Worm (Caenorhabditis elegans) whole organism, young adult: ENCODE results near the gene cnt-2.

Experiments
- B0019.2 ChIP-seq: fragments of 200-800 bp; sonication (Bioruptor generic); conservative IDR thresholded peaks from 2 replicates; pipeline ENCODE4 v1.3.6; 2022; ENCODE audit warnings: missing genetic modification reagents, missing genetic modification characterization, missing compliant biosample characterization
- C17E4.6 ChIP-seq: fragments of 200-800 bp; sonication (Bioruptor generic); IDR thresholded peaks from 2 replicates; pipeline ENCODE4 v1.3.6; 2022; ENCODE audit warnings: missing genetic modification reagents, missing genetic modification characterization, missing compliant biosample characterization
- F10E7.11 ChIP-seq: sonication (generic microtip); optimal IDR thresholded peaks from 2 replicates; lab custom pipeline; 2017; ENCODE audit warnings: mild to moderate bottlenecking, missing genetic modification characterization, moderate library complexity, missing compliant biosample characterization
- F37B4.10 ChIP-seq: fragments of 200-800 bp; sonication (Bioruptor generic); IDR thresholded peaks from 2 replicates; pipeline ENCODE4 v1.3.6; 2022; ENCODE audit warnings: missing genetic modification characterization, missing compliant biosample characterization
- F39B2.1 ChIP-seq: fragments of 200-800 bp; sonication (Bioruptor generic); IDR thresholded peaks from 2 replicates; pipeline ENCODE4 v1.3.6; 2022; ENCODE audit warnings: missing genetic modification reagents, missing genetic modification characterization, missing compliant biosample characterization
- F49E8.2 ChIP-seq: sonication (generic microtip); optimal IDR thresholded peaks from 3 replicates; lab custom pipeline; 2017; ENCODE audit warnings: missing genetic modification characterization, mild to moderate bottlenecking, missing compliant biosample characterization, antibody characterized with exemption, moderate library complexity; ENCODE audit not compliant: insufficient read depth
- F57A8.1 ChIP-seq: fragments of 200-800 bp; sonication (Bioruptor generic); optimal IDR thresholded peaks from 2 replicates; lab custom pipeline; 2018; ENCODE audit warnings: mild to moderate bottlenecking, missing genetic modification characterization, moderate library complexity, missing compliant biosample characterization
- T26A5.8 ChIP-seq: sonication (generic microtip); optimal IDR thresholded peaks from 2 replicates; lab custom pipeline; 2016; ENCODE audit warnings: missing genetic modification characterization, missing compliant biosample characterization
- Y53G8AR.9 ChIP-seq: fragments of 200-800 bp; sonication (Bioruptor generic); conservative IDR thresholded peaks from 2 replicates; pipeline ENCODE4 v1.3.6; 2022; ENCODE audit warnings: missing genetic modification reagents, missing genetic modification characterization, missing compliant biosample characterization
- Y56A3A.18 ChIP-seq: fragments of 200-800 bp; sonication (Bioruptor generic); IDR thresholded peaks from 2 replicates; pipeline ENCODE4 v1.3.6; 2022; ENCODE audit warnings: missing genetic modification reagents, missing genetic modification characterization, missing compliant biosample characterization
- ZK185.1 ChIP-seq: sonication (generic microtip); optimal IDR thresholded peaks from 2 replicates; lab custom pipeline; 2016; ENCODE audit warnings: mild to moderate bottlenecking, missing genetic modification characterization, missing compliant biosample characterization; ENCODE audit not compliant: poor library complexity, severe bottlenecking
- ama-1 ChIP-seq, 3 experiments: fragments of 150-350 bp in 1 of 3; sonication (generic microtip) in 2 of 3; optimal IDR thresholded peaks; 2 replicates each; lab custom pipeline; 2014 to 2018; ENCODE audit warnings: missing biosample characterization in 2 of 3, missing genetic modification characterization in 2 of 3, missing genetic modification reagents in 2 of 3
- atf-7 ChIP-seq: sonication (generic microtip); optimal IDR thresholded peaks from 2 replicates; lab custom pipeline; 2017; ENCODE audit warnings: mild to moderate bottlenecking, missing genetic modification characterization, missing compliant biosample characterization
- attf-3 ChIP-seq: fragments of 200-800 bp; sonication (Bioruptor generic); conservative IDR thresholded peaks from 2 replicates; pipeline ENCODE4 v1.3.6; 2022; ENCODE audit warnings: missing genetic modification reagents, missing genetic modification characterization, missing compliant biosample characterization
- cebp-2 ChIP-seq: fragments of 200-800 bp; sonication (Bioruptor generic); IDR thresholded peaks from 2 replicates; pipeline ENCODE4 v1.3.6; 2022; ENCODE audit warnings: missing genetic modification characterization, missing compliant biosample characterization
- die-1 ChIP-seq: sonication (generic microtip); optimal IDR thresholded peaks from 2 replicates; lab custom pipeline; 2016; ENCODE audit warnings: missing genotype, mild to moderate bottlenecking, missing genetic modification characterization, missing compliant biosample characterization
- dpff-1 ChIP-seq: sonication (generic microtip); optimal IDR thresholded peaks from 2 replicates; lab custom pipeline; 2017; ENCODE audit warnings: mild to moderate bottlenecking, missing genetic modification characterization, missing compliant biosample characterization
- egl-44 ChIP-seq: fragments of 200-800 bp; sonication (Bioruptor generic); IDR thresholded peaks from 2 replicates; pipeline ENCODE4 v1.3.6; 2022; ENCODE audit warnings: missing genetic modification reagents, missing genetic modification characterization, missing compliant biosample characterization
- ets-4 ChIP-seq: fragments of 200-800 bp; sonication (Bioruptor generic); optimal IDR thresholded peaks from 2 replicates; lab custom pipeline; 2018; ENCODE audit warnings: mild to moderate bottlenecking, missing genetic modification characterization, missing compliant biosample characterization
- gei-17 ChIP-seq: fragments of 200-800 bp; sonication (Bioruptor generic); optimal IDR thresholded peaks from 2 replicates; lab custom pipeline; 2018; ENCODE audit warnings: mild to moderate bottlenecking, missing genetic modification characterization, missing compliant biosample characterization
- let-607 ChIP-seq, 2 experiments: fragments of 200-800 bp in 1 of 2; sonication (Bioruptor generic) in 1 of 2; sonication (generic microtip) in 1 of 2; optimal IDR thresholded peaks; 2 replicates each; lab custom pipeline; 2016 to 2018; ENCODE audit warnings: mild to moderate bottlenecking in 2 of 2, missing compliant biosample characterization in 2 of 2, missing genetic modification characterization in 2 of 2, moderate library complexity in 2 of 2, missing genotype in 1 of 2
- lin-26 ChIP-seq: fragments of 200-800 bp; sonication (Bioruptor generic); IDR thresholded peaks from 2 replicates; pipeline ENCODE4 v1.3.6; 2022; ENCODE audit warnings: missing genetic modification reagents, missing genetic modification characterization, missing compliant biosample characterization
- lir-1 ChIP-seq: fragments of 200-800 bp; sonication (Bioruptor generic); conservative IDR thresholded peaks from 2 replicates; pipeline ENCODE4 v1.3.6; 2022; ENCODE audit warnings: missing genetic modification reagents, missing genetic modification characterization, missing compliant biosample characterization
- lsl-1 ChIP-seq: fragments of 200-800 bp; sonication (Bioruptor generic); optimal IDR thresholded peaks from 2 replicates; lab custom pipeline; 2018; ENCODE audit warnings: mild to moderate bottlenecking, missing genetic modification characterization, moderate library complexity, missing compliant biosample characterization
- lsy-27 ChIP-seq: sonication (generic microtip); optimal IDR thresholded peaks from 2 replicates; lab custom pipeline; 2017; ENCODE audit warnings: missing genetic modification characterization, mild to moderate bottlenecking, missing compliant biosample characterization, antibody characterized with exemption, missing genotype, borderline replicate concordance; ENCODE audit not compliant: insufficient read depth
- madf-10 ChIP-seq: sonication (generic microtip); optimal IDR thresholded peaks from 2 replicates; lab custom pipeline; 2016; ENCODE audit warnings: mild to moderate bottlenecking, missing genetic modification characterization, missing compliant biosample characterization
- madf-6 ChIP-seq: fragments of 200-800 bp; sonication (Bioruptor generic); IDR thresholded peaks from 2 replicates; pipeline ENCODE4 v1.3.6; 2022; ENCODE audit warnings: missing genetic modification reagents, missing genetic modification characterization, missing compliant biosample characterization
- madf-8 ChIP-seq: fragments of 200-800 bp; sonication (Bioruptor generic); conservative IDR thresholded peaks from 2 replicates; pipeline ENCODE4 v1.3.6; 2022; ENCODE audit warnings: missing genetic modification reagents, missing genetic modification characterization, missing compliant biosample characterization
- mcd-1 ChIP-seq: fragments of 200-800 bp; sonication (Bioruptor generic); IDR thresholded peaks from 2 replicates; pipeline ENCODE4 v1.3.6; 2022; ENCODE audit warnings: missing genetic modification reagents, missing genetic modification characterization, missing compliant biosample characterization
- mes-4 ChIP-seq: sonication (generic microtip); optimal IDR thresholded peaks from 2 replicates; lab custom pipeline; 2016; ENCODE audit warnings: missing genotype, missing genetic modification characterization, missing compliant biosample characterization
- nhr-120 ChIP-seq: fragments of 200-800 bp; sonication (Bioruptor generic); IDR thresholded peaks from 2 replicates; pipeline ENCODE4 v1.3.6; 2022; ENCODE audit warnings: missing genetic modification characterization, missing compliant biosample characterization
- nhr-179 ChIP-seq: sonication (generic microtip); optimal IDR thresholded peaks from 2 replicates; lab custom pipeline; 2016; ENCODE audit warnings: mild to moderate bottlenecking, missing genetic modification characterization, missing compliant biosample characterization
- rpc-1 ChIP-seq, 2 experiments: fragments of 150-350 bp in 1 of 2; sonication (generic microtip) in 1 of 2; optimal IDR thresholded peaks; 2 replicates each; lab custom pipeline; 2014 to 2018; ENCODE audit warnings: missing biosample characterization in 1 of 2, missing genetic modification characterization in 1 of 2, missing genetic modification reagents in 1 of 2, missing genotype in 1 of 2
- somi-1 ChIP-seq: fragments of 200-800 bp; sonication (Bioruptor generic); optimal IDR thresholded peaks from 2 replicates; lab custom pipeline; 2018; ENCODE audit warnings: mild to moderate bottlenecking, missing genetic modification characterization, missing compliant biosample characterization
- sptf-2 ChIP-seq: fragments of 200-800 bp; sonication (Bioruptor generic); optimal IDR thresholded peaks from 2 replicates; lab custom pipeline; 2018; ENCODE audit warnings: mild to moderate bottlenecking, missing genetic modification characterization, missing compliant biosample characterization
- unc-130 ChIP-seq: sonication (generic microtip); optimal IDR thresholded peaks from 2 replicates; lab custom pipeline; 2016; ENCODE audit warnings: missing genetic modification reagents, missing genetic modification characterization, missing compliant biosample characterization
- ztf-26 ChIP-seq: sonication (generic microtip); optimal IDR thresholded peaks from 2 replicates; lab custom pipeline; 2017; ENCODE audit warnings: missing genetic modification characterization, missing compliant biosample characterization
- ztf-3 ChIP-seq: fragments of 200-800 bp; sonication (Bioruptor generic); optimal IDR thresholded peaks from 2 replicates; lab custom pipeline; 2018; ENCODE audit warnings: mild to moderate bottlenecking, missing genetic modification characterization, missing compliant biosample characterization
- ztf-6 ChIP-seq: fragments of 200-800 bp; sonication (Bioruptor generic); IDR thresholded peaks from 2 replicates; pipeline ENCODE4 v1.3.6; 2022; ENCODE audit warnings: missing genetic modification reagents, missing genetic modification characterization, missing compliant biosample characterization

The cnt-2 gene

DNA sequence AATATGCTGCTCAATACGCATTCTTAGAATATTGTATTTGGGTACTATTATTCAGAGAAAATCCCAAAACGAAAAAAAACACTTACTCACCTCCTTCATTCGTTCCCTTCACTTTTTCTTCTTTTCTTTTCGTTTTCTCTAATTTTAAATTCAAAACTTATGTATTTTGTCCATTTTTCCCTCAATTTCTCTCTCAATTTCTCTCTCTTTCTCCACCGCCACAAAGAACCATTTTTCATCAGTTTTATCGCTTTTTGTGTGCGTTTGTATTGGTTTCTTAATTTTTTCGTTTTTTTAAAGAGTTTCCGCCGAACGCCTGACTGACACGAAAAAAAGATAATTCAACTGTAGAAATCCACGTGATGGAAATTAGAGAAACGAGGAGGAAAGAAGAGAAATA lies at the start of gene cnt-2:
Gene cnt-2, plus strand, starts transcription at position 301 of the 400 bp plus-strand sequence.
- TF ChIP-seq ZK185.1 (tag; lab: Kevin White, UChicago), result no peak
- TF ChIP-seq mcd-1 (GFP tag; lab: Robert Waterston, UW), result no peak
- no peak for TF ChIP-seq Y53G8AR.9 (GFP tag; lab: Robert Waterston, UW)
- TF ChIP-seq die-1 (tag; lab: Kevin White, UChicago), result no peak
- TF ChIP-seq F10E7.11 (tag; lab: Kevin White, UChicago), result no peak
- TF ChIP-seq F37B4.10 (GFP tag; lab: Robert Waterston, UW), result no peak
- no peak for TF ChIP-seq C17E4.6 (GFP tag; lab: Robert Waterston, UW)
- no peak for TF ChIP-seq ama-1 (optimal IDR thresholded peaks at IDR 0.05; lab: Kevin White, UChicago)
- TF ChIP-seq ama-1 (GFP tag; optimal IDR thresholded peaks at IDR 0.05; lab: Kevin White, UChicago), result no peak
- TF ChIP-seq ets-4 (GFP tag; lab: Kevin White, UChicago), result no peak
- TF ChIP-seq gei-17 (GFP tag; lab: Kevin White, UChicago), result no peak

DNA sequence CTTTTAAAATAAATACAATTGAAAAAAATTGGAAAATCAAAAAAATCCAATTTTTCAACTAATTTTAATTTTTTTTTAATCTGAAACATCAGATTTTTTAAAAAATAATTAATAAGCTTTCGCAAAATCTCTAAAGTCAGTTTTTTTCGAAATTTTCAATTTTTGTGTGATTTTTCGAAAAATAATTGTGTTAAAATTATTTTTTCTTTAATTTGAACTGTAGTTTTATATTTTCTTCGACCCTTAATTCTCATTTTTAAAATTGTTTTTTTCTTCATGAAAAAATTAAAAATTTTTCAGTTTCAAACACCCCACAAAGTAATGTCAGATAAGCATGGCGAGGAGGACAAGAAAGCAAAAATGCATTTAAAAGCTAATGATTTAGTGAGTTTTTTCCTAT lies 49.8 kb upstream of the cnt-2 start, which contains the start of gene rabx-5:
Gene rabx-5, plus strand, starts transcription at position 301 of the 400 bp plus-strand sequence.
- TF ChIP-seq lin-26 (no peak), lsy-27 (tag; lab: Kevin White, UChicago) (no peak), T26A5.8 (tag; lab: Kevin White, UChicago) (no peak), lsl-1 (GFP tag; lab: Kevin White, UChicago) (no peak)

- TF ChIP-seq madf-6 (GFP tag; lab: Robert Waterston, UW) (no peak), lir-1 (GFP tag; lab: Robert Waterston, UW) (no peak), attf-3 (GFP tag; lab: Robert Waterston, UW) (no peak), madf-10 (no peak), ztf-26 (no peak), F57A8.1 (GFP tag; lab: Kevin White, UChicago) (no peak), let-607 (tag; optimal IDR thresholded peaks at IDR 0.05; lab: Kevin White, UChicago) (no peak), atf-7 (tag; lab: Kevin White, UChicago) (no peak), egl-44 (GFP tag; lab: Robert Waterston, UW) (no peak), sptf-2 (GFP tag; lab: Kevin White, UChicago) (no peak), rpc-1 (optimal IDR thresholded peaks at IDR 0.05; lab: Kevin White, UChicago) (no peak), rpc-1 (tag; optimal IDR thresholded peaks at IDR 0.05; lab: Kevin White, UChicago) (no peak)
Measured at ce11 chrIII:10608161-10608560, 46.7 kb upstream of the cnt-2 start.

ce11 chrIII:10612333-10612732 lies 42.5 kb upstream of the cnt-2 start, which contains the start of gene Y39A1A.24:
Gene Y39A1A.24 (plus strand): TSS chrIII:10612633.
- TF ChIP-seq Y56A3A.18 (GFP tag; lab: Robert Waterston, UW) (no peak), F49E8.2 (tag; lab: Kevin White, UChicago) (no peak), unc-130 (GFP tag; lab: Kevin White, UChicago) (no peak), madf-8 (GFP tag; lab: Robert Waterston, UW) (no peak), cebp-2 (GFP tag; lab: Robert Waterston, UW) (no peak), B0019.2 (GFP tag; lab: Robert Waterston, UW) (no peak), dpff-1 (no peak), nhr-179 (no peak), nhr-120 (GFP tag; lab: Robert Waterston, UW) (no peak), F39B2.1 (GFP tag; lab: Robert Waterston, UW) (no peak), ztf-6 (no peak), lsl-1 (GFP tag; lab: Kevin White, UChicago) (no peak), mes-4 (tag; lab: Kevin White, UChicago) (no peak), somi-1 (GFP tag; lab: Kevin White, UChicago) (no peak), ztf-3 (no peak)
